Worm (Caenorhabditis elegans) whole organism, mixed stage, embryonic: ENCODE measurements around the gene T13C5.9.
A peak's percentile ranks its signal among the peaks of the same experiment; 100 is the strongest.

ENCODE experiments used
- M03D4.4 ChIP-seq: sonication (generic microtip); optimal IDR thresholded peaks from 2 replicates; lab custom pipeline; 2017; ENCODE audit warnings: mild to moderate bottlenecking, missing genetic modification characterization, missing compliant biosample characterization
- bed-3 ChIP-seq: fragments of 200-800 bp; sonication (Bioruptor generic); optimal IDR thresholded peaks from 3 replicates; lab custom pipeline; 2018; ENCODE audit warnings: mild to moderate bottlenecking, missing genetic modification characterization, moderate library complexity, missing compliant biosample characterization
- ceh-39 ChIP-seq: fragments of 150-350 bp; optimal IDR thresholded peaks from 2 replicates; lab custom pipeline; 2014; ENCODE audit warnings: missing biosample characterization, missing genetic modification characterization
- ceh-43 ChIP-seq: fragments of 200-800 bp; sonication (Bioruptor generic); optimal IDR thresholded peaks from 2 replicates; lab custom pipeline; 2018; ENCODE audit warnings: mild to moderate bottlenecking, missing genetic modification characterization, moderate library complexity, missing compliant biosample characterization
- ceh-83 ChIP-seq: fragments of 200-800 bp; sonication (Bioruptor generic); optimal IDR thresholded peaks from 2 replicates; lab custom pipeline; 2018; ENCODE audit warnings: mild to moderate bottlenecking, missing genetic modification characterization, missing compliant biosample characterization
- ces-1 ChIP-seq: fragments of 150-350 bp; optimal IDR thresholded peaks from 2 replicates; lab custom pipeline; 2014; ENCODE audit warnings: missing biosample characterization, missing genetic modification reagents, missing genetic modification characterization
- cnd-1 ChIP-seq: fragments of 200-800 bp; sonication (Bioruptor generic); optimal IDR thresholded peaks from 2 replicates; lab custom pipeline; 2018; ENCODE audit warnings: mild to moderate bottlenecking, missing genetic modification characterization, missing compliant biosample characterization
- drap-1 ChIP-seq: fragments of 200-800 bp; sonication (Bioruptor generic); optimal IDR thresholded peaks from 3 replicates; lab custom pipeline; 2018; ENCODE audit warnings: mild to moderate bottlenecking, missing genetic modification characterization, missing compliant biosample characterization
- elt-1 ChIP-seq: sonication (generic microtip); optimal IDR thresholded peaks from 2 replicates; lab custom pipeline; 2017; ENCODE audit warnings: missing genetic modification characterization, mild to moderate bottlenecking, missing compliant biosample characterization, antibody characterized with exemption, moderate library complexity, borderline replicate concordance; ENCODE audit not compliant: insufficient read depth
- elt-3 ChIP-seq: fragments of 150-350 bp; optimal IDR thresholded peaks from 2 replicates; lab custom pipeline; 2014; ENCODE audit warnings: missing biosample characterization, missing genetic modification characterization
- flh-1 ChIP-seq: fragments of 200-800 bp; sonication (Bioruptor generic); optimal IDR thresholded peaks from 2 replicates; lab custom pipeline; 2018; ENCODE audit warnings: mild to moderate bottlenecking, missing genetic modification characterization, moderate library complexity, missing compliant biosample characterization
- ham-2 ChIP-seq: fragments of 200-800 bp; sonication (Bioruptor generic); optimal IDR thresholded peaks from 2 replicates; lab custom pipeline; 2018; ENCODE audit warnings: mild to moderate bottlenecking, missing genetic modification characterization, missing compliant biosample characterization
- hlh-1 ChIP-seq: fragments of 150-350 bp; optimal IDR thresholded peaks from 2 replicates; lab custom pipeline; 2014; ENCODE audit warnings: missing biosample characterization, missing genetic modification reagents, missing genetic modification characterization
- lin-13 ChIP-seq: fragments of 150-350 bp; optimal IDR thresholded peaks from 2 replicates; lab custom pipeline; 2014; ENCODE audit warnings: missing biosample characterization, missing genetic modification characterization
- lin-32 ChIP-seq: fragments of 200-800 bp; sonication (Bioruptor generic); optimal IDR thresholded peaks from 2 replicates; lab custom pipeline; 2018; ENCODE audit warnings: mild to moderate bottlenecking, missing genetic modification characterization, missing compliant biosample characterization
- lsy-2 ChIP-seq: fragments of 150-350 bp; optimal IDR thresholded peaks from 2 replicates; lab custom pipeline; 2014; ENCODE audit warnings: missing biosample characterization, missing genetic modification characterization
- mab-5 ChIP-seq: fragments of 150-350 bp; optimal IDR thresholded peaks from 2 replicates; lab custom pipeline; 2014; ENCODE audit warnings: missing biosample characterization, missing genetic modification characterization
- mep-1 ChIP-seq: fragments of 150-350 bp; optimal IDR thresholded peaks from 2 replicates; lab custom pipeline; 2017; ENCODE audit warnings: missing biosample characterization, missing genetic modification reagents, missing genetic modification characterization, inconsistent platforms
- mls-2 ChIP-seq: sonication (generic microtip); optimal IDR thresholded peaks from 2 replicates; lab custom pipeline; 2016; ENCODE audit warnings: mild to moderate bottlenecking, missing genetic modification characterization, moderate library complexity, missing compliant biosample characterization
- nhr-12 ChIP-seq: fragments of 150-350 bp; optimal IDR thresholded peaks from 2 replicates; lab custom pipeline; 2014; ENCODE audit warnings: missing biosample characterization, missing genetic modification characterization
- nhr-2 ChIP-seq: fragments of 150-350 bp; optimal IDR thresholded peaks from 2 replicates; lab custom pipeline; 2014; ENCODE audit warnings: missing biosample characterization, missing genetic modification characterization
- nhr-237 ChIP-seq: fragments of 150-350 bp; optimal IDR thresholded peaks from 2 replicates; lab custom pipeline; 2014; ENCODE audit warnings: missing biosample characterization, missing genetic modification characterization
- nhr-28 ChIP-seq: fragments of 150-350 bp; optimal IDR thresholded peaks from 2 replicates; lab custom pipeline; 2014; ENCODE audit warnings: missing biosample characterization, missing genetic modification characterization
- nhr-76 ChIP-seq: sonication (generic microtip); optimal IDR thresholded peaks from 2 replicates; lab custom pipeline; 2017; ENCODE audit warnings: missing biosample characterization, missing genetic modification characterization
- sem-2 ChIP-seq: fragments of 200-800 bp; sonication (Bioruptor generic); optimal IDR thresholded peaks from 2 replicates; lab custom pipeline; 2018; ENCODE audit warnings: mild to moderate bottlenecking, missing genetic modification characterization, missing compliant biosample characterization
- sptf-1 ChIP-seq: sonication (generic microtip); optimal IDR thresholded peaks from 2 replicates; lab custom pipeline; 2017; ENCODE audit warnings: mild to moderate bottlenecking, missing genetic modification characterization, moderate library complexity, missing compliant biosample characterization
- tbx-8 ChIP-seq: fragments of 200-800 bp; sonication (Bioruptor generic); optimal IDR thresholded peaks from 2 replicates; lab custom pipeline; 2018; ENCODE audit warnings: mild to moderate bottlenecking, missing genetic modification characterization, moderate library complexity, missing compliant biosample characterization
- unc-120 ChIP-seq: sonication (generic microtip); optimal IDR thresholded peaks from 2 replicates; lab custom pipeline; 2017; ENCODE audit warnings: missing genetic modification characterization, missing compliant biosample characterization; ENCODE audit not compliant: poor library complexity, severe bottlenecking
- unc-39 ChIP-seq: fragments of 150-350 bp; optimal IDR thresholded peaks from 2 replicates; lab custom pipeline; 2014; ENCODE audit warnings: missing biosample characterization, missing genetic modification characterization
- unc-62 ChIP-seq: fragments of 150-350 bp; optimal IDR thresholded peaks from 2 replicates; lab custom pipeline; 2014; ENCODE audit warnings: missing biosample characterization, missing genetic modification reagents, missing genetic modification characterization
- zip-8 ChIP-seq: fragments of 150-350 bp; optimal IDR thresholded peaks from 2 replicates; lab custom pipeline; 2014; ENCODE audit warnings: missing biosample characterization, missing genetic modification characterization
- ztf-11 ChIP-seq: fragments of 150-350 bp; optimal IDR thresholded peaks from 2 replicates; lab custom pipeline; 2014; ENCODE audit warnings: missing biosample characterization, missing genetic modification characterization

T13C5.9 gene

ce11 chrX:6224841-6225240, 34.8 kb downstream of the T13C5.9 start:
- TF ChIP-seq drap-1 (GFP tag; lab: Kevin White, UChicago) (no peak), lin-32 (GFP tag; lab: Kevin White, UChicago) (peak; percentile 28), ceh-39 (tag; lab: Kevin White, UChicago) (no peak), hlh-1 (peak; percentile 93), ces-1 (GFP tag; lab: Kevin White, UChicago) (no peak), cnd-1 (peak; percentile 82), lin-13 (tag; lab: Kevin White, UChicago) (peak; percentile 28), unc-120 (tag; lab: Kevin White, UChicago) (peak; percentile 72), nhr-28 (tag; lab: Kevin White, UChicago) (no peak), elt-1 (no peak), mab-5 (tag; lab: Kevin White, UChicago) (peak; percentile 82), unc-62 (GFP tag; lab: Kevin White, UChicago) (peak; percentile 96), tbx-8 (GFP tag; lab: Kevin White, UChicago) (no peak), nhr-12 (no peak), sptf-1 (tag; lab: Kevin White, UChicago) (no peak)

- TF ChIP-seq lin-32 (GFP tag; lab: Kevin White, UChicago) (no peak), hlh-1 (no peak), ceh-43 (GFP tag; lab: Kevin White, UChicago) (no peak), mab-5 (tag; lab: Kevin White, UChicago) (no peak), mep-1 (no peak), tbx-8 (GFP tag; lab: Kevin White, UChicago) (no peak), elt-3 (tag; lab: Kevin White, UChicago) (no peak), bed-3 (GFP tag; lab: Kevin White, UChicago) (no peak), zip-8 (no peak)
Observed at ce11 chrX:6230669-6231068, 40.6 kb downstream of the T13C5.9 start, which contains the start of gene lite-1. Gene lite-1, minus strand, starts transcription at chrX:6230769.

ce11 chrX:6232998-6233626, 43.1 kb downstream of the T13C5.9 start, which contains the start of gene C14F11.4:
Gene C14F11.4, minus strand, starts transcription at chrX:6233048.
- TF ChIP-seq mab-5 (tag; lab: Kevin White, UChicago) = no peak
- no peak for TF ChIP-seq elt-1
- no peak for TF ChIP-seq elt-3 (tag; lab: Kevin White, UChicago)
- no peak for TF ChIP-seq unc-62 (GFP tag; lab: Kevin White, UChicago)
- TF ChIP-seq mep-1 = no peak
- TF ChIP-seq sptf-1 (tag; lab: Kevin White, UChicago) = no peak
- TF ChIP-seq nhr-28 (tag; lab: Kevin White, UChicago) = no peak
- no peak for TF ChIP-seq lin-32 (GFP tag; lab: Kevin White, UChicago)
- no peak for TF ChIP-seq cnd-1
- TF ChIP-seq nhr-12 = no peak
- TF ChIP-seq sem-2 (GFP tag; lab: Kevin White, UChicago) = no peak
- TF ChIP-seq unc-120 (tag; lab: Kevin White, UChicago) = no peak
- no peak for TF ChIP-seq unc-39 (tag; lab: Kevin White, UChicago)
- TF ChIP-seq ztf-11 = no peak
- no peak for TF ChIP-seq M03D4.4
- no peak for TF ChIP-seq ceh-43 (GFP tag; lab: Kevin White, UChicago)
- no peak for TF ChIP-seq nhr-76 (tag; lab: Kevin White, UChicago)
- TF ChIP-seq lin-13 (tag; lab: Kevin White, UChicago) = no peak
- TF ChIP-seq mls-2 (tag; lab: Kevin White, UChicago) = no peak

ce11 chrX:6235443-6235842, 45.4 kb downstream of the T13C5.9 start, which contains the start of gene hsp-43:
Gene hsp-43, minus strand, starts transcription at chrX:6235543.
- TF ChIP-seq mls-2 (tag; lab: Kevin White, UChicago) (no peak), lin-13 (tag; lab: Kevin White, UChicago) (no peak), lin-32 (GFP tag; lab: Kevin White, UChicago) (no peak), ces-1 (GFP tag; lab: Kevin White, UChicago) (no peak), nhr-2 (tag; lab: Kevin White, UChicago) (no peak), nhr-237 (tag; lab: Kevin White, UChicago) (no peak), ham-2 (no peak), flh-1 (no peak), hlh-1 (no peak), unc-62 (GFP tag; lab: Kevin White, UChicago) (no peak), sptf-1 (tag; lab: Kevin White, UChicago) (no peak), cnd-1 (no peak), unc-120 (tag; lab: Kevin White, UChicago) (no peak), lsy-2 (tag; lab: Kevin White, UChicago) (no peak), ceh-83 (no peak)
- TF ChIP-seq, all 35 proteins: peak for 0
